Worm (Caenorhabditis elegans): ENCODE results near the gene ZK1086.2.

ce11 chrX:13811156-13811555 lies 17.7 kb upstream of the ZK1086.2 start:
- no peak for TF ChIP-seq ztf-23 (GFP tag; IDR thresholded peaks at IDR 0.05)
- no peak for TF ChIP-seq T22C8.4 (GFP tag; IDR thresholded peaks at IDR 0.05)
- no peak for TF ChIP-seq flt-1 (GFP tag; IDR thresholded peaks at IDR 0.05)
- no peak for TF ChIP-seq tab-1 (GFP tag; IDR thresholded peaks at IDR 0.05)
- no peak for TF ChIP-seq klf-2 (GFP tag; conservative IDR thresholded peaks at IDR 0.05)
- no peak for TF ChIP-seq cog-1 (tag; optimal IDR thresholded peaks at IDR 0.05)
- no peak for TF ChIP-seq ref-1 (GFP tag; conservative IDR thresholded peaks at IDR 0.05)
- no peak for TF ChIP-seq med-1 (GFP tag; optimal IDR thresholded peaks at IDR 0.05; ENCODE audit: insufficient read depth)
